Fruit fly (Drosophila melanogaster) whole organism, embryonic: ENCODE data around the gene Swip-1.

Experiments
- Antp ChIP-seq: fragments of 200-800 bp; sonication (Bioruptor generic); optimal IDR thresholded peaks from 3 replicates; lab custom pipeline; 2016; ENCODE audit warnings: missing biosample characterization, missing genetic modification characterization
- Asciz ChIP-seq: fragments of 200-800 bp; sonication (Bioruptor generic); optimal IDR thresholded peaks from 2 replicates; lab custom pipeline; 2017; ENCODE audit warnings: missing biosample characterization, mild to moderate bottlenecking, missing genetic modification characterization, missing genetic modification reagents
- Atf-2 ChIP-seq: fragments of 200-800 bp; sonication (Bioruptor generic); optimal IDR thresholded peaks from 2 replicates; lab custom pipeline; 2016; ENCODE audit warnings: missing biosample characterization, missing genetic modification characterization
- BtbVII ChIP-seq: fragments of 200-800 bp; sonication (Bioruptor generic); optimal IDR thresholded peaks from 3 replicates; lab custom pipeline; 2017; ENCODE audit warnings: missing biosample characterization, mild to moderate bottlenecking, missing genetic modification characterization
- CG10209 ChIP-seq: fragments of 200-800 bp; sonication (Bioruptor generic); optimal IDR thresholded peaks from 3 replicates; lab custom pipeline; 2017; ENCODE audit warnings: missing biosample characterization, mild to moderate bottlenecking, missing genetic modification characterization, missing genetic modification reagents
- CG10543 ChIP-seq: fragments of 200-800 bp; sonication (Bioruptor generic); optimal IDR thresholded peaks from 3 replicates; lab custom pipeline; 2017; ENCODE audit warnings: missing biosample characterization, mild to moderate bottlenecking, missing genetic modification characterization, moderate library complexity
- CG11456 ChIP-seq: fragments of 200-800 bp; sonication (Bioruptor generic); IDR thresholded peaks from 3 replicates; pipeline ENCODE4 v1.3.6; 2022; ENCODE audit warnings: missing biosample characterization, missing genetic modification characterization
- CG12071 ChIP-seq: fragments of 200-800 bp; sonication (Bioruptor generic); optimal IDR thresholded peaks from 3 replicates; lab custom pipeline; 2018; ENCODE audit warnings: missing biosample characterization, mild to moderate bottlenecking, missing genetic modification characterization
- CG1233 ChIP-seq: fragments of 200-800 bp; sonication (Bioruptor generic); optimal IDR thresholded peaks from 4 replicates; lab custom pipeline; 2018; ENCODE audit warnings: missing biosample characterization, mild to moderate bottlenecking, missing genetic modification characterization
- CG12942 ChIP-seq: fragments of 200-800 bp; sonication (Bioruptor generic); optimal IDR thresholded peaks from 3 replicates; lab custom pipeline; 2016; ENCODE audit warnings: missing biosample characterization, missing genetic modification characterization
- CG13775 ChIP-seq: fragments of 200-800 bp; sonication (Bioruptor generic); optimal IDR thresholded peaks from 3 replicates; lab custom pipeline; 2017; ENCODE audit warnings: missing biosample characterization, mild to moderate bottlenecking, missing genetic modification characterization
- CG15073 ChIP-seq: fragments of 200-800 bp; sonication (Bioruptor generic); optimal IDR thresholded peaks from 2 replicates; lab custom pipeline; 2016; ENCODE audit warnings: missing biosample characterization, missing genetic modification characterization
- CG15479 ChIP-seq: fragments of 200-800 bp; sonication (Bioruptor generic); optimal IDR thresholded peaks from 3 replicates; lab custom pipeline; 2019; ENCODE audit warnings: missing biosample characterization, mild to moderate bottlenecking, missing genetic modification characterization, moderate library complexity
- CG17361 ChIP-seq: fragments of 200-800 bp; sonication (Bioruptor generic); IDR thresholded peaks from 3 replicates; pipeline ENCODE4 v1.3.6; 2022; ENCODE audit warnings: missing biosample characterization, missing genetic modification characterization
- CG18619 ChIP-seq: fragments of 200-800 bp; sonication (Bioruptor generic); optimal IDR thresholded peaks from 3 replicates; lab custom pipeline; 2017; ENCODE audit warnings: missing biosample characterization, mild to moderate bottlenecking, missing genetic modification characterization
- CG2120 ChIP-seq: fragments of 200-800 bp; sonication (Bioruptor generic); optimal IDR thresholded peaks from 3 replicates; lab custom pipeline; 2016; ENCODE audit warnings: missing biosample characterization, missing genetic modification characterization
- CG42726 ChIP-seq: fragments of 200-800 bp; sonication (Bioruptor generic); IDR thresholded peaks from 2 replicates; pipeline ENCODE4 v1.3.6; 2022; ENCODE audit warnings: missing biosample characterization, missing genetic modification characterization; ENCODE audit not compliant: partially characterized antibody
- CG4424 ChIP-seq: fragments of 200-800 bp; sonication (Bioruptor generic); optimal IDR thresholded peaks from 3 replicates; lab custom pipeline; 2016; ENCODE audit warnings: missing biosample characterization, missing genetic modification characterization
- CG7556 ChIP-seq: fragments of 200-800 bp; sonication (Bioruptor generic); optimal IDR thresholded peaks from 2 replicates; lab custom pipeline; 2017; ENCODE audit warnings: missing biosample characterization, mild to moderate bottlenecking, missing genetic modification characterization
- CG7839 ChIP-seq: fragments of 200-800 bp; sonication (Bioruptor generic); optimal IDR thresholded peaks from 3 replicates; lab custom pipeline; 2018; ENCODE audit warnings: missing biosample characterization, mild to moderate bottlenecking, missing genetic modification characterization, moderate library complexity
- CG8359 ChIP-seq: fragments of 200-800 bp; sonication (Bioruptor generic); optimal IDR thresholded peaks from 2 replicates; lab custom pipeline; 2017; ENCODE audit warnings: missing biosample characterization, mild to moderate bottlenecking, missing genetic modification characterization, borderline replicate concordance
- CTCF ChIP-seq: fragments of 200-800 bp; sonication (Bioruptor generic); optimal IDR thresholded peaks from 2 replicates; lab custom pipeline; 2017; ENCODE audit warnings: missing biosample characterization, mild to moderate bottlenecking, missing genetic modification characterization, moderate library complexity
- Dbx ChIP-seq: fragments of 200-800 bp; sonication (Bioruptor generic); IDR thresholded peaks from 3 replicates; pipeline ENCODE4 v1.3.6; 2022; ENCODE audit warnings: missing biosample characterization, missing genetic modification characterization
- Dfd ChIP-seq, 2 experiments: fragments of >200 bp; optimal IDR thresholded peaks; 2 replicates each; lab custom pipeline; 2017; ENCODE audit warnings: missing biosample characterization in 2 of 2, missing genetic modification characterization in 2 of 2
- E2f1 ChIP-seq: fragments of 200-800 bp; sonication (Bioruptor generic); IDR thresholded peaks from 2 replicates; pipeline ENCODE4 v1.3.6; 2022; ENCODE audit warnings: missing biosample characterization, missing genetic modification characterization
- Ets65A ChIP-seq: fragments of 200-800 bp; sonication (Bioruptor generic); peaks from one replicate; lab custom pipeline; 2016; ENCODE audit warnings: missing biosample characterization, missing genetic modification characterization
- Ets97D ChIP-seq: fragments of 200-800 bp; sonication (Bioruptor generic); optimal IDR thresholded peaks from 3 replicates; lab custom pipeline; 2016; ENCODE audit warnings: missing biosample characterization, missing genetic modification characterization
- H2.0 ChIP-seq: fragments of 200-800 bp; sonication (Bioruptor generic); IDR thresholded peaks from 2 replicates; pipeline ENCODE4 v1.3.6; 2022; ENCODE audit warnings: missing biosample characterization, missing genetic modification characterization
- Hmr ChIP-seq: fragments of 200-800 bp; sonication (Bioruptor generic); optimal IDR thresholded peaks from 3 replicates; lab custom pipeline; 2017; ENCODE audit warnings: mild to moderate bottlenecking, missing biosample characterization, missing genetic modification reagents, missing genetic modification characterization
- Hr3 ChIP-seq: fragments of 200-800 bp; sonication (Bioruptor generic); optimal IDR thresholded peaks from 3 replicates; lab custom pipeline; 2016; ENCODE audit warnings: missing biosample characterization, missing genetic modification characterization
- Med ChIP-seq: fragments of 200-800 bp; sonication (Bioruptor generic); peaks from one replicate; lab custom pipeline; 2016; ENCODE audit warnings: missing biosample characterization, missing genetic modification characterization, mild to moderate bottlenecking, inconsistent platforms, moderate library complexity
- Nf-YA ChIP-seq: fragments of 200-800 bp; sonication (Bioruptor generic); IDR thresholded peaks from 2 replicates; pipeline ENCODE4 v1.3.6; 2022; ENCODE audit warnings: missing biosample characterization, missing genetic modification characterization
- Nf-YC ChIP-seq: fragments of 200-800 bp; optimal IDR thresholded peaks from 3 replicates; lab custom pipeline; 2019; ENCODE audit warnings: missing biosample characterization, mild to moderate bottlenecking, missing genetic modification characterization, moderate library complexity
- NfI ChIP-seq: fragments of 200-800 bp; sonication (Bioruptor generic); optimal IDR thresholded peaks from 3 replicates; lab custom pipeline; 2018; ENCODE audit warnings: missing biosample characterization, mild to moderate bottlenecking, missing genetic modification characterization, moderate library complexity
- Oaz ChIP-seq: fragments of 200-800 bp; sonication (Bioruptor generic); IDR thresholded peaks from 2 replicates; pipeline ENCODE4 v1.3.6; 2022; ENCODE audit warnings: missing biosample characterization, missing genetic modification characterization
- Pdp1 ChIP-seq, 2 experiments: fragments of 200-800 bp; sonication (Bioruptor generic); optimal IDR thresholded peaks; 3 replicates each; lab custom pipeline; 2016; ENCODE audit warnings: missing biosample characterization in 2 of 2, missing genetic modification characterization in 2 of 2, mild to moderate bottlenecking in 1 of 2, moderate library complexity in 1 of 2
- amos ChIP-seq: fragments of 200-800 bp; sonication (Bioruptor generic); IDR thresholded peaks from 2 replicates; pipeline ENCODE4 v1.3.6; 2022; ENCODE audit warnings: missing biosample characterization, missing genetic modification characterization; ENCODE audit not compliant: partially characterized antibody
- ash1 ChIP-seq: fragments of 200-800 bp; sonication (Bioruptor generic); optimal IDR thresholded peaks from 2 replicates; lab custom pipeline; 2018; ENCODE audit warnings: missing biosample characterization, mild to moderate bottlenecking, missing genetic modification characterization
- da ChIP-seq: fragments of 200-800 bp; sonication (Bioruptor generic); optimal IDR thresholded peaks from 2 replicates; lab custom pipeline; 2016; ENCODE audit warnings: missing biosample characterization, missing genetic modification characterization
- dpn ChIP-seq, 2 experiments: fragments of 200-800 bp; sonication (Bioruptor generic); optimal IDR thresholded peaks; 3 replicates each; lab custom pipeline; 2016; ENCODE audit warnings: missing biosample characterization in 2 of 2, missing genetic modification characterization in 2 of 2
- dysf ChIP-seq: fragments of 200-800 bp; sonication (Bioruptor generic); IDR thresholded peaks from 3 replicates; pipeline ENCODE4 v1.3.6; 2022; ENCODE audit warnings: missing biosample characterization, missing genetic modification characterization
- exex ChIP-seq: fragments of 200-800 bp; sonication (Bioruptor generic); optimal IDR thresholded peaks from 4 replicates; lab custom pipeline; 2018; ENCODE audit warnings: missing biosample characterization, mild to moderate bottlenecking, missing genetic modification characterization, moderate library complexity
- hbn ChIP-seq: fragments of 200-800 bp; sonication (Bioruptor generic); IDR thresholded peaks from 2 replicates; pipeline ENCODE4 v1.3.6; 2022; ENCODE audit warnings: missing biosample characterization, missing genetic modification characterization; ENCODE audit not compliant: partially characterized antibody
- luna ChIP-seq: fragments of 200-800 bp; sonication (Bioruptor generic); optimal IDR thresholded peaks from 2 replicates; lab custom pipeline; 2016; ENCODE audit warnings: missing biosample characterization, missing genetic modification characterization
- otp ChIP-seq: fragments of 200-800 bp; sonication (Bioruptor generic); IDR thresholded peaks from 3 replicates; pipeline ENCODE4, ENCODE4 v1.3.6; 2022; ENCODE audit warnings: missing biosample characterization, missing genetic modification characterization
- rib ChIP-seq: fragments of 200-800 bp; sonication (Bioruptor generic); IDR thresholded peaks from 2 replicates; pipeline ENCODE4 v1.3.6; 2022; ENCODE audit warnings: missing biosample characterization, missing genetic modification characterization
- salm ChIP-seq: fragments of 200-800 bp; sonication (Bioruptor generic); optimal IDR thresholded peaks from 2 replicates; lab custom pipeline; 2018; ENCODE audit warnings: missing biosample characterization, mild to moderate bottlenecking, missing genetic modification characterization
- schlank ChIP-seq: fragments of 200-800 bp; sonication (Bioruptor generic); optimal IDR thresholded peaks from 2 replicates; lab custom pipeline; 2018; ENCODE audit warnings: missing biosample characterization, mild to moderate bottlenecking, missing genetic modification characterization
- sna ChIP-seq: fragments of 200-800 bp; sonication (Bioruptor generic); IDR thresholded peaks from 2 replicates; pipeline ENCODE4 v1.3.6; 2022; ENCODE audit warnings: missing biosample characterization, missing genetic modification characterization; ENCODE audit not compliant: partially characterized antibody
- ttk ChIP-seq: fragments of 200-800 bp; sonication (Bioruptor generic); IDR thresholded peaks from 2 replicates; pipeline ENCODE4 v2.1.2; 2022; ENCODE audit warnings: missing biosample characterization, missing genetic modification characterization
- vvl ChIP-seq: fragments of 200-800 bp; sonication (Bioruptor generic); IDR thresholded peaks from 2 replicates; pipeline ENCODE4 v1.3.6; 2022; ENCODE audit warnings: missing biosample characterization, missing genetic modification characterization

Swip-1 gene

dm6 chr2L:19009130-19009529, 22.1 kb upstream of the Swip-1 start, which contains the start of gene RpL30 (continued):
- TF ChIP-seq CG15073 (GFP tag; lab: Kevin White, UChicago) (no peak), CG7556 (GFP tag; lab: Kevin White, UChicago) (peak; percentile 82), CG4424 (GFP tag; lab: Kevin White, UChicago) (peak; percentile 83), CG10209 (GFP tag; lab: Kevin White, UChicago) (peak; percentile 95), Atf-2 (GFP tag; lab: Kevin White, UChicago) (peak; percentile 66), NfI (GFP tag; lab: Kevin White, UChicago) (peak; percentile 93), vvl (GFP tag; lab: Robert Waterston, UW) (peak; percentile 97), schlank (tag; lab: Kevin White, UChicago) (peak; percentile 92), salm (tag; lab: Kevin White, UChicago) (peak; percentile 92), Dfd (GFP tag; optimal IDR thresholded peaks at IDR 0.05; lab: Kevin White, UChicago) (no peak), Pdp1 (GFP tag; optimal IDR thresholded peaks at IDR 0.05; lab: Kevin White, UChicago) (peak; percentile 70 to 92), CTCF (GFP tag; lab: Kevin White, UChicago) (peak; percentile 72), CG10543 (GFP tag; lab: Kevin White, UChicago) (peak; percentile 95), dpn (GFP tag; optimal IDR thresholded peaks at IDR 0.05; lab: Kevin White, UChicago) (peak; percentile 81 to 93), CG15479 (peak; percentile 23), CG8359 (GFP tag; lab: Kevin White, UChicago) (peak; percentile 74), rib (GFP tag; lab: Robert Waterston, UW) (peak; percentile 76), CG2120 (GFP tag; lab: Kevin White, UChicago) (peak; percentile 81), luna (GFP tag; lab: Kevin White, UChicago) (peak; percentile 93), H2.0 (peak; percentile 84), CG18619 (GFP tag; lab: Kevin White, UChicago) (peak; percentile 92), Nf-YC (peak; percentile 73), CG11456 (GFP tag; lab: Robert Waterston, UW) (peak; percentile 93), CG7839 (tag; lab: Kevin White, UChicago) (peak; percentile 85), Dbx (GFP tag; lab: Robert Waterston, UW) (peak; percentile 94), hbn (GFP tag; lab: Robert Waterston, UW) (peak; percentile 58), Ets97D (peak; percentile 100), CG42726 (GFP tag; lab: Robert Waterston, UW) (peak; percentile 55), CG13775 (peak; percentile 94), CG12942 (GFP tag; lab: Kevin White, UChicago) (peak; percentile 84), otp (GFP tag; lab: Robert Waterston, UW) (peak; percentile 94)

- TF ChIP-seq dysf (GFP tag; lab: Robert Waterston, UW) (peak; percentile 20; the same call in 1 of the 3 replicates), BtbVII (peak; percentile 65), amos (GFP tag; lab: Robert Waterston, UW) (no peak), Dbx (GFP tag; lab: Robert Waterston, UW) (peak; percentile 64; the same call in 2 of the 3 replicates), Nf-YA (GFP tag; lab: Robert Waterston, UW) (no peak), Oaz (GFP tag; lab: Robert Waterston, UW) (no peak), CG2120 (GFP tag; lab: Kevin White, UChicago) (peak; percentile 33), exex (tag; lab: Kevin White, UChicago) (peak; percentile 68), E2f1 (GFP tag; lab: Robert Waterston, UW) (peak; percentile 25; the same call in 1 of the 2 replicates), CG17361 (peak; percentile 68; the same call in 2 of the 3 replicates), CG1233 (peak; percentile 50), Med (GFP tag; lab: Kevin White, UChicago) (peak; percentile 84), Hr3 (GFP tag; lab: Kevin White, UChicago) (peak; percentile 24), Ets65A (GFP tag; lab: Kevin White, UChicago) (no peak), ash1 (GFP tag; lab: Kevin White, UChicago) (no peak), Hmr (GFP tag; lab: Kevin White, UChicago) (peak; percentile 72), sna (no peak), Antp (no peak), da (GFP tag; lab: Kevin White, UChicago) (no peak), CG12071 (GFP tag; lab: Kevin White, UChicago) (no peak), ttk (GFP tag; lab: Robert Waterston, UW) (no peak), Asciz (GFP tag; lab: Kevin White, UChicago) (peak; percentile 39)
These were observed 15.9 kb upstream of the Swip-1 start, which contains the start of gene CG31793 for dm6 chr2L:19002959-19003371. Gene CG31793 (plus strand): TSS chr2L:19003367.
